Worm (Caenorhabditis elegans) whole organism, L1 larva: ENCODE results near the gene T19C9.8.

Source experiments
- C34B4.2 ChIP-seq: sonication (generic microtip); optimal IDR thresholded peaks from 2 replicates; lab custom pipeline; 2017; ENCODE audit warnings: mild to moderate bottlenecking, missing genetic modification characterization, missing compliant biosample characterization
- Y116A8C.19 ChIP-seq: sonication (generic microtip); optimal IDR thresholded peaks from 2 replicates; lab custom pipeline; 2016; ENCODE audit warnings: missing compliant biosample characterization, missing genetic modification characterization, borderline replicate concordance
- alr-1 ChIP-seq: fragments of 200-800 bp; sonication (Bioruptor generic); optimal IDR thresholded peaks from 2 replicates; lab custom pipeline; 2018; ENCODE audit warnings: borderline replicate concordance, mild to moderate bottlenecking, missing genetic modification characterization, missing compliant biosample characterization
- ama-1 ChIP-seq: fragments of 150-350 bp; optimal IDR thresholded peaks from 2 replicates; lab custom pipeline; 2014
- blmp-1 ChIP-seq: fragments of 150-350 bp; optimal IDR thresholded peaks from 2 replicates; lab custom pipeline; 2014; ENCODE audit warnings: missing biosample characterization, missing genetic modification characterization
- ceh-8 ChIP-seq: fragments of 200-800 bp; sonication (Bioruptor generic); optimal IDR thresholded peaks from 2 replicates; lab custom pipeline; 2018; ENCODE audit warnings: mild to moderate bottlenecking, missing genetic modification characterization, moderate library complexity, missing compliant biosample characterization
- ceh-88 ChIP-seq: fragments of 200-800 bp; sonication (Bioruptor generic); IDR thresholded peaks from 2 replicates; pipeline ENCODE4 v1.3.6; 2022; ENCODE audit warnings: missing genetic modification characterization, missing compliant biosample characterization
- dsc-1 ChIP-seq: sonication (generic microtip); optimal IDR thresholded peaks from 2 replicates; lab custom pipeline; 2016; ENCODE audit warnings: mild to moderate bottlenecking, missing genetic modification characterization, missing compliant biosample characterization
- elt-2 ChIP-seq: sonication (generic microtip); optimal IDR thresholded peaks from 2 replicates; lab custom pipeline; 2016; ENCODE audit warnings: missing genetic modification characterization, mild to moderate bottlenecking, inconsistent platforms, missing compliant biosample characterization, missing genetic modification reagents
- elt-3 ChIP-seq, 6 experiments: fragments of 150-350 bp in 1 of 6; sonication (generic microtip); optimal IDR thresholded peaks; 2 replicates each; lab custom pipeline; 2017 to 2018; ENCODE audit warnings: missing biosample characterization in 6 of 6, missing genetic modification characterization in 6 of 6, inconsistent platforms in 1 of 6
- ets-5 ChIP-seq: fragments of 200-800 bp; sonication (Bioruptor generic); IDR thresholded peaks from 2 replicates; pipeline ENCODE4 v1.3.6; 2022; ENCODE audit warnings: missing genetic modification characterization, missing compliant biosample characterization
- fkh-8 ChIP-seq: sonication (generic microtip); optimal IDR thresholded peaks from 2 replicates; lab custom pipeline; 2016; ENCODE audit warnings: mild to moderate bottlenecking, missing genetic modification characterization, missing compliant biosample characterization
- fos-1 ChIP-seq: fragments of 150-350 bp; optimal IDR thresholded peaks from 2 replicates; lab custom pipeline; 2014; ENCODE audit warnings: missing biosample characterization, missing genetic modification characterization
- hlh-17 ChIP-seq: fragments of 200-800 bp; sonication (Bioruptor generic); optimal IDR thresholded peaks from 2 replicates; lab custom pipeline; 2018; ENCODE audit warnings: missing genetic modification characterization, mild to moderate bottlenecking, missing compliant biosample characterization, moderate library complexity, borderline replicate concordance
- hlh-4 ChIP-seq: sonication (generic microtip); optimal IDR thresholded peaks from 2 replicates; lab custom pipeline; 2016; ENCODE audit warnings: mild to moderate bottlenecking, missing genetic modification characterization, missing compliant biosample characterization
- irx-1 ChIP-seq: sonication (generic microtip); optimal IDR thresholded peaks from 2 replicates; lab custom pipeline; 2016; ENCODE audit warnings: missing genetic modification characterization, missing compliant biosample characterization
- isw-1 ChIP-seq: fragments of 200-800 bp; sonication (Bioruptor generic); IDR thresholded peaks from 2 replicates; pipeline ENCODE4 v1.3.6; 2022; ENCODE audit warnings: missing genetic modification characterization, missing compliant biosample characterization
- jun-1 ChIP-seq: fragments of 150-350 bp; optimal IDR thresholded peaks from 2 replicates; lab custom pipeline; 2014; ENCODE audit warnings: missing biosample characterization, missing genetic modification reagents, missing genetic modification characterization
- lin-13 ChIP-seq: fragments of 150-350 bp; optimal IDR thresholded peaks from 2 replicates; lab custom pipeline; 2014; ENCODE audit warnings: missing biosample characterization, missing genetic modification reagents, missing genetic modification characterization
- lsy-2 ChIP-seq, 2 experiments: fragments of 150-350 bp; optimal IDR thresholded peaks; 2 replicates each; lab custom pipeline; 2014; ENCODE audit warnings: missing biosample characterization in 2 of 2, missing genetic modification characterization in 2 of 2
- mab-9 ChIP-seq: fragments of 200-800 bp; sonication (Bioruptor generic); IDR thresholded peaks from 2 replicates; pipeline ENCODE4 v1.3.6; 2022; ENCODE audit warnings: missing genetic modification reagents, missing genetic modification characterization, missing compliant biosample characterization
- mef-2 ChIP-seq: fragments of 150-350 bp; optimal IDR thresholded peaks from 2 replicates; lab custom pipeline; 2014; ENCODE audit warnings: missing biosample characterization, missing genetic modification characterization
- nhr-11 ChIP-seq: fragments of 150-350 bp; optimal IDR thresholded peaks from 2 replicates; lab custom pipeline; 2014; ENCODE audit warnings: missing biosample characterization, missing genetic modification characterization
- nhr-237 ChIP-seq: fragments of 150-350 bp; optimal IDR thresholded peaks from 2 replicates; lab custom pipeline; 2014; ENCODE audit warnings: missing biosample characterization, missing genetic modification characterization
- nhr-77 ChIP-seq: fragments of 150-350 bp; optimal IDR thresholded peaks from 2 replicates; lab custom pipeline; 2014; ENCODE audit warnings: missing biosample characterization, missing genetic modification characterization
- nhr-84 ChIP-seq: sonication (generic microtip); optimal IDR thresholded peaks from 2 replicates; lab custom pipeline; 2017; ENCODE audit warnings: missing biosample characterization, missing genetic modification characterization
- nhr-85 ChIP-seq: sonication (generic microtip); peaks from one replicate; lab custom pipeline; 2016; ENCODE audit warnings: missing genetic modification characterization, inconsistent platforms, missing compliant biosample characterization
- pag-3 ChIP-seq: sonication (generic microtip); optimal IDR thresholded peaks from 2 replicates; lab custom pipeline; 2017; ENCODE audit warnings: missing genetic modification characterization, mild to moderate bottlenecking, missing compliant biosample characterization, antibody characterized with exemption, borderline replicate concordance; ENCODE audit not compliant: insufficient read depth
- rnt-1 ChIP-seq: sonication (generic microtip); optimal IDR thresholded peaks from 2 replicates; lab custom pipeline; 2016; ENCODE audit warnings: mild to moderate bottlenecking, missing genetic modification characterization, moderate library complexity, missing compliant biosample characterization
- skn-1 ChIP-seq: fragments of 150-350 bp; optimal IDR thresholded peaks from 2 replicates; lab custom pipeline; 2014; ENCODE audit warnings: missing biosample characterization, missing genetic modification characterization
- snpc-4 ChIP-seq: fragments of 150-350 bp; optimal IDR thresholded peaks from 2 replicates; lab custom pipeline; 2014; ENCODE audit warnings: missing biosample characterization, missing genetic modification characterization
- snu-23 ChIP-seq: sonication (generic microtip); optimal IDR thresholded peaks from 2 replicates; lab custom pipeline; 2016; ENCODE audit warnings: missing genetic modification characterization, missing compliant biosample characterization
- sptf-1 ChIP-seq: fragments of 150-350 bp; optimal IDR thresholded peaks from 2 replicates; lab custom pipeline; 2014; ENCODE audit warnings: missing biosample characterization, missing genetic modification characterization
- sup-37 ChIP-seq: fragments of 200-800 bp; sonication (Bioruptor generic); optimal IDR thresholded peaks from 2 replicates; lab custom pipeline; 2018; ENCODE audit warnings: mild to moderate bottlenecking, missing genetic modification characterization, missing compliant biosample characterization
- swsn-7 ChIP-seq: sonication (generic microtip); optimal IDR thresholded peaks from 2 replicates; lab custom pipeline; 2016; ENCODE audit warnings: missing genetic modification characterization, missing compliant biosample characterization
- tbx-2 ChIP-seq: sonication (generic microtip); optimal IDR thresholded peaks from 2 replicates; lab custom pipeline; 2016; ENCODE audit warnings: missing genetic modification characterization, missing compliant biosample characterization
- tlp-1 ChIP-seq: fragments of 150-350 bp; optimal IDR thresholded peaks from 2 replicates; lab custom pipeline; 2014; ENCODE audit warnings: missing biosample characterization, missing genetic modification characterization
- unc-130 ChIP-seq: fragments of 150-350 bp; optimal IDR thresholded peaks from 2 replicates; lab custom pipeline; 2017; ENCODE audit warnings: missing biosample characterization, missing genetic modification characterization, inconsistent platforms
- unc-30 ChIP-seq: sonication (generic microtip); optimal IDR thresholded peaks from 2 replicates; lab custom pipeline; 2017; ENCODE audit warnings: missing biosample characterization, missing genetic modification characterization
- unc-62 ChIP-seq: fragments of 150-350 bp; optimal IDR thresholded peaks from 2 replicates; lab custom pipeline; 2014; ENCODE audit warnings: missing biosample characterization, missing genetic modification reagents, missing genetic modification characterization
- unc-98 ChIP-seq: fragments of 200-800 bp; sonication (Bioruptor generic); IDR thresholded peaks from 2 replicates; pipeline ENCODE4 v1.3.6; 2022; ENCODE audit warnings: missing genetic modification characterization, missing compliant biosample characterization
- zag-1 ChIP-seq: fragments of 150-350 bp; optimal IDR thresholded peaks from 2 replicates; lab custom pipeline; 2014; ENCODE audit warnings: missing biosample characterization, missing genetic modification characterization
- ztf-11 ChIP-seq, 2 experiments: sonication (generic microtip); optimal IDR thresholded peaks; 2 replicates each; lab custom pipeline; 2016 to 2017; ENCODE audit warnings: missing genetic modification characterization in 2 of 2, missing biosample characterization in 1 of 2, missing compliant biosample characterization in 1 of 2

The T19C9.8 gene

ce11 chrV:17212743-17213142, 26.2 kb upstream of the T19C9.8 start, which contains the start of gene srh-113:
Gene srh-113, plus strand, starts transcription at chrV:17213043.
- no peak for TF ChIP-seq tbx-2 (tag; lab: Kevin White, UChicago)
- TF ChIP-seq blmp-1 = no peak
- TF ChIP-seq ama-1 (lab: Kevin White, UChicago) = no peak
- no peak for TF ChIP-seq nhr-84 (tag; lab: Kevin White, UChicago)
- no peak for TF ChIP-seq sptf-1 (tag; lab: Kevin White, UChicago)
- TF ChIP-seq dsc-1 (tag; lab: Kevin White, UChicago) = no peak
- no peak for TF ChIP-seq C34B4.2 (tag; lab: Kevin White, UChicago)
- no peak for TF ChIP-seq fkh-8 (tag; lab: Kevin White, UChicago)
- TF ChIP-seq nhr-85 (tag; lab: Kevin White, UChicago) = no peak
- no peak for TF ChIP-seq hlh-4
- no peak for TF ChIP-seq ztf-11 (tag; optimal IDR thresholded peaks at IDR 0.05; lab: Kevin White, UChicago)

DNA sequence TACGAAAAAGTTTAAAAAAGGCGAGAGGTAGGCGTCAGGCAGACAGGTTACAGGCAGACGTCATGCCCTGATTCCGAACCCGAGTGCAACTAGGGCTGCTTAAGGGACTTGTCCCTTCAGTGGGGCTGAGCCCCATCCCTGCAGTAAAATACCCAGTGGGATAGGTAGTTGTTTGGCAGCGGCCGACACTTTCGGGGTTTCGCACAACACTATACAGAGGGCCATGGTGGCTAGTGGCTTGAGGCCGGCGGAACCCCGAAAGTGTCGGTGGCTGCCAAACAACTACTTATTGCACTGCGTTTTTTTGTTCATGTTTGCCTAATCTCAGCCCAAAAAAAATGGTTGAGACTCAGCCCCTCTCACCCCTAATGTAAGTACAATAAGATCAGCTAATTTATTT, 23.3 kb upstream of the T19C9.8 start:
- no peak for TF ChIP-seq fos-1 (tag; lab: Kevin White, UChicago)
- TF ChIP-seq mab-9 (GFP tag; lab: Robert Waterston, UW) = no peak
- TF ChIP-seq nhr-84 (tag; lab: Kevin White, UChicago) = no peak
- TF ChIP-seq fkh-8 (tag; lab: Kevin White, UChicago) = no peak
- no peak for TF ChIP-seq swsn-7 (tag; lab: Kevin White, UChicago)
- no peak for TF ChIP-seq zag-1 (tag; lab: Kevin White, UChicago)
- no peak for TF ChIP-seq lsy-2 (tag; optimal IDR thresholded peaks at IDR 0.05; lab: Kevin White, UChicago)
- TF ChIP-seq lin-13 (GFP tag; lab: Kevin White, UChicago) = no peak
- no peak for TF ChIP-seq skn-1 (tag; lab: Kevin White, UChicago)
- no peak for TF ChIP-seq sup-37
- TF ChIP-seq ceh-88 (GFP tag; lab: Robert Waterston, UW) = no peak
- TF ChIP-seq unc-98 = no peak
- TF ChIP-seq elt-3 (tag; optimal IDR thresholded peaks at IDR 0.05; lab: Kevin White, UChicago) = no peak
- TF ChIP-seq snpc-4 (tag; lab: Kevin White, UChicago) = no peak
- no peak for TF ChIP-seq Y116A8C.19 (tag; lab: Kevin White, UChicago)
- no peak for TF ChIP-seq sptf-1 (tag; lab: Kevin White, UChicago)

- TF ChIP-seq dsc-1 (tag; lab: Kevin White, UChicago) = no peak
- no peak for TF ChIP-seq ceh-8 (GFP tag; lab: Kevin White, UChicago)
- no peak for TF ChIP-seq hlh-17 (GFP tag; lab: Kevin White, UChicago)
- no peak for TF ChIP-seq unc-30 (tag; lab: Kevin White, UChicago)
- TF ChIP-seq nhr-11 (tag; lab: Kevin White, UChicago) = no peak
- no peak for TF ChIP-seq snu-23 (GFP tag; lab: Kevin White, UChicago)
- no peak for TF ChIP-seq rnt-1
- no peak for TF ChIP-seq mab-9 (GFP tag; lab: Robert Waterston, UW)
Observed at ce11 chrV:17217690-17218089, 21.2 kb upstream of the T19C9.8 start, which contains the start of gene srbc-62. Gene srbc-62, plus strand, starts transcription at chrV:17217990.

ce11 chrV:17220345-17220744, 18.6 kb upstream of the T19C9.8 start, which contains the start of gene srh-109:
Gene srh-109, minus strand, starts transcription at chrV:17220445.
- TF ChIP-seq pag-3 (tag; lab: Kevin White, UChicago) (no peak), elt-2 (no peak), sptf-1 (tag; lab: Kevin White, UChicago) (no peak), blmp-1 (no peak), nhr-77 (tag; lab: Kevin White, UChicago) (no peak), alr-1 (tag; lab: Kevin White, UChicago) (no peak), mef-2 (tag; lab: Kevin White, UChicago) (no peak), nhr-237 (no peak), ets-5 (GFP tag; lab: Robert Waterston, UW) (no peak), jun-1 (tag; lab: Kevin White, UChicago) (no peak), ceh-8 (GFP tag; lab: Kevin White, UChicago) (no peak), tlp-1 (tag; lab: Kevin White, UChicago) (no peak), unc-98 (no peak), unc-130 (tag; lab: Kevin White, UChicago) (no peak), isw-1 (GFP tag; lab: Robert Waterston, UW) (no peak), nhr-11 (tag; lab: Kevin White, UChicago) (no peak), irx-1 (no peak), unc-62 (GFP tag; lab: Kevin White, UChicago) (no peak)
- TF ChIP-seq, all 84 proteins: peak for 0
